Worm (Caenorhabditis elegans) whole organism, L4 larva: ENCODE results near the gene F09C6.13.

Experiments
- F10B5.3 ChIP-seq: sonication (generic microtip); optimal IDR thresholded peaks from 2 replicates; lab custom pipeline; 2016; ENCODE audit warnings: mild to moderate bottlenecking, missing genetic modification characterization, missing compliant biosample characterization
- F26F4.8 ChIP-seq: fragments of 200-800 bp; sonication (Bioruptor generic); conservative IDR thresholded peaks from 2 replicates; pipeline ENCODE4 v1.3.6; 2022; ENCODE audit warnings: missing genetic modification characterization, missing compliant biosample characterization
- F37D6.2 ChIP-seq: sonication (generic microtip); optimal IDR thresholded peaks from 2 replicates; lab custom pipeline; 2016; ENCODE audit warnings: mild to moderate bottlenecking, missing genetic modification characterization, missing compliant biosample characterization
- F49E8.2 ChIP-seq: sonication (generic microtip); optimal IDR thresholded peaks from 2 replicates; lab custom pipeline; 2016; ENCODE audit warnings: missing compliant biosample characterization, mild to moderate bottlenecking, missing genetic modification characterization, borderline replicate concordance
- T20F7.1 ChIP-seq: fragments of 200-800 bp; sonication (Bioruptor generic); optimal IDR thresholded peaks from 2 replicates; lab custom pipeline; 2018; ENCODE audit warnings: mild to moderate bottlenecking, missing genetic modification characterization, missing compliant biosample characterization
- Y5F2A.4 ChIP-seq: fragments of 200-800 bp; sonication (Bioruptor generic); optimal IDR thresholded peaks from 2 replicates; lab custom pipeline; 2018; ENCODE audit warnings: mild to moderate bottlenecking, missing genetic modification characterization, missing compliant biosample characterization
- ZK337.2 ChIP-seq: fragments of 200-800 bp; sonication (Bioruptor generic); IDR thresholded peaks from 2 replicates; pipeline ENCODE4 v1.3.6; 2022; ENCODE audit warnings: missing genetic modification reagents, missing genetic modification characterization, missing compliant biosample characterization
- ZK546.5 ChIP-seq, 2 experiments: sonication (generic microtip); optimal IDR thresholded peaks; 2 replicates each; lab custom pipeline; 2017; ENCODE audit warnings: missing biosample characterization in 2 of 2, missing genetic modification characterization in 2 of 2
- aha-1 ChIP-seq: fragments of 150-350 bp; peaks from one replicate; lab custom pipeline; 2014; ENCODE audit warnings: missing biosample characterization, missing genetic modification characterization
- aly-2 ChIP-seq: sonication (generic microtip); optimal IDR thresholded peaks from 2 replicates; lab custom pipeline; 2018; ENCODE audit warnings: missing biosample characterization, missing genetic modification characterization
- arid-1 ChIP-seq: fragments of 200-800 bp; sonication (Bioruptor generic); conservative IDR thresholded peaks from 2 replicates; pipeline ENCODE4 v1.3.6; 2022; ENCODE audit warnings: missing genetic modification reagents, missing genetic modification characterization, missing compliant biosample characterization
- attf-4 ChIP-seq: sonication (generic microtip); optimal IDR thresholded peaks from 3 replicates; lab custom pipeline; 2017; ENCODE audit warnings: missing biosample characterization, missing genetic modification characterization
- ceh-20 ChIP-seq: fragments of 200-800 bp; sonication (Bioruptor generic); IDR thresholded peaks from 2 replicates; pipeline ENCODE4 v1.3.6; 2022; ENCODE audit warnings: missing genetic modification reagents, missing genetic modification characterization, missing compliant biosample characterization
- daf-19 ChIP-seq: fragments of 200-800 bp; sonication (Bioruptor generic); conservative IDR thresholded peaks from 2 replicates; pipeline ENCODE4 v1.3.6; 2022; ENCODE audit warnings: missing genetic modification characterization, missing compliant biosample characterization
- dmd-6 ChIP-seq: fragments of 200-800 bp; sonication (Bioruptor generic); IDR thresholded peaks from 2 replicates; pipeline ENCODE4 v1.3.6; 2022; ENCODE audit warnings: missing genetic modification reagents, missing genetic modification characterization, missing compliant biosample characterization
- dpl-1 ChIP-seq: fragments of 150-350 bp; optimal IDR thresholded peaks from 2 replicates; lab custom pipeline; 2014; ENCODE audit warnings: missing biosample characterization, missing genetic modification reagents, missing genetic modification characterization
- egl-27 ChIP-seq: sonication (generic microtip); optimal IDR thresholded peaks from 3 replicates; lab custom pipeline; 2017; ENCODE audit warnings: missing biosample characterization, missing genetic modification reagents, missing genetic modification characterization
- egl-43 ChIP-seq: fragments of 200-800 bp; sonication (Bioruptor generic); IDR thresholded peaks from 2 replicates; pipeline ENCODE4 v1.3.6; 2022; ENCODE audit warnings: missing genetic modification reagents, missing genetic modification characterization, missing compliant biosample characterization
- hlh-11 ChIP-seq: fragments of 200-800 bp; sonication (Bioruptor generic); optimal IDR thresholded peaks from 2 replicates; lab custom pipeline; 2018; ENCODE audit warnings: mild to moderate bottlenecking, missing genetic modification characterization, missing compliant biosample characterization
- hlh-30 ChIP-seq: sonication (generic microtip); optimal IDR thresholded peaks from 2 replicates; lab custom pipeline; 2017; ENCODE audit warnings: antibody characterized with exemption, mild to moderate bottlenecking, missing genetic modification characterization, missing compliant biosample characterization; ENCODE audit not compliant: insufficient read depth
- lin-29 ChIP-seq: fragments of 200-800 bp; sonication (Bioruptor generic); IDR thresholded peaks from 2 replicates; pipeline ENCODE4 v1.3.6; 2022; ENCODE audit warnings: missing genetic modification reagents, missing genetic modification characterization, missing compliant biosample characterization
- lin-39 ChIP-seq: fragments of 150-350 bp; optimal IDR thresholded peaks from 2 replicates; lab custom pipeline; 2014; ENCODE audit warnings: missing biosample characterization, missing genetic modification reagents, missing genetic modification characterization
- lir-3 ChIP-seq: sonication (generic microtip); optimal IDR thresholded peaks from 2 replicates; lab custom pipeline; 2016; ENCODE audit warnings: mild to moderate bottlenecking, missing genetic modification characterization, missing compliant biosample characterization
- mes-2 ChIP-seq: sonication (generic microtip); optimal IDR thresholded peaks from 2 replicates; lab custom pipeline; 2016; ENCODE audit warnings: missing genotype, mild to moderate bottlenecking, missing genetic modification characterization, missing compliant biosample characterization; ENCODE audit not compliant: poor library complexity, severe bottlenecking
- nhr-102 ChIP-seq: sonication (generic microtip); optimal IDR thresholded peaks from 2 replicates; lab custom pipeline; 2016; ENCODE audit warnings: mild to moderate bottlenecking, missing genetic modification characterization, moderate library complexity, missing compliant biosample characterization
- nhr-28 ChIP-seq: fragments of 150-350 bp; optimal IDR thresholded peaks from 2 replicates; lab custom pipeline; 2014; ENCODE audit warnings: missing biosample characterization, missing genetic modification characterization
- nhr-42 ChIP-seq: fragments of 200-800 bp; sonication (Bioruptor generic); IDR thresholded peaks from 2 replicates; pipeline ENCODE4 v1.3.6; 2022; ENCODE audit warnings: missing genetic modification characterization, missing compliant biosample characterization
- nhr-77 ChIP-seq: fragments of 150-350 bp; optimal IDR thresholded peaks from 2 replicates; lab custom pipeline; 2014; ENCODE audit warnings: missing biosample characterization, missing genetic modification characterization
- pha-4 ChIP-seq, 2 experiments: fragments of 150-350 bp in 1 of 2; fragments of 200-800 bp in 1 of 2; sonication (Bioruptor generic) in 1 of 2; IDR thresholded peaks in 1 of 2; optimal IDR thresholded peaks in 1 of 2; 2 replicates each; pipeline versions ENCODE4 v1.3.6 to Lab custom; 2014 to 2022; ENCODE audit warnings: missing genetic modification characterization in 2 of 2, missing genetic modification reagents in 2 of 2, missing biosample characterization in 1 of 2, missing compliant biosample characterization in 1 of 2
- pqm-1 ChIP-seq: sonication (generic microtip); optimal IDR thresholded peaks from 2 replicates; lab custom pipeline; 2017; ENCODE audit warnings: missing biosample characterization, missing genetic modification characterization
- rbr-2 ChIP-seq: sonication (generic microtip); optimal IDR thresholded peaks from 2 replicates; lab custom pipeline; 2016; ENCODE audit warnings: missing genotype, missing genetic modification characterization, missing compliant biosample characterization
- set-16 ChIP-seq: fragments of 200-800 bp; sonication (Bioruptor generic); IDR thresholded peaks from 2 replicates; pipeline ENCODE4 v1.3.6; 2022; ENCODE audit warnings: missing genetic modification reagents, missing genetic modification characterization, missing compliant biosample characterization
- skn-1 ChIP-seq: fragments of 150-350 bp; optimal IDR thresholded peaks from 2 replicates; lab custom pipeline; 2014; ENCODE audit warnings: missing biosample characterization, missing genetic modification characterization
- spr-3 ChIP-seq: fragments of 200-800 bp; sonication (Bioruptor generic); optimal IDR thresholded peaks from 2 replicates; lab custom pipeline; 2018; ENCODE audit warnings: mild to moderate bottlenecking, missing genetic modification characterization, missing compliant biosample characterization
- tra-1 ChIP-seq: fragments of 200-800 bp; sonication (Bioruptor generic); IDR thresholded peaks from 2 replicates; pipeline ENCODE4 v1.3.6; 2022; ENCODE audit warnings: missing genetic modification reagents, missing genetic modification characterization, missing compliant biosample characterization
- unc-130 ChIP-seq: sonication (generic microtip); optimal IDR thresholded peaks from 2 replicates; lab custom pipeline; 2016; ENCODE audit warnings: missing genetic modification reagents, missing genetic modification characterization, missing compliant biosample characterization
- unc-62 ChIP-seq, 3 experiments: fragments of 150-350 bp in 1 of 3; sonication (generic microtip); optimal IDR thresholded peaks in 2 of 3; peaks in 1 of 3; 1 replicate in 1 of 3; 2 replicates in 2 of 3; lab custom pipeline; 2014 to 2017; ENCODE audit warnings: missing biosample characterization in 3 of 3, missing genetic modification characterization in 3 of 3, missing genetic modification reagents in 3 of 3, missing genotype in 1 of 3
- vab-7 ChIP-seq: fragments of 200-800 bp; sonication (Bioruptor generic); IDR thresholded peaks from 2 replicates; pipeline ENCODE4 v1.3.6; 2022; ENCODE audit warnings: missing genetic modification reagents, missing genetic modification characterization, missing compliant biosample characterization
- ztf-11 ChIP-seq: fragments of 150-350 bp; optimal IDR thresholded peaks from 2 replicates; lab custom pipeline; 2014; ENCODE audit warnings: missing biosample characterization, missing genetic modification characterization
- ztf-7 ChIP-seq: fragments of 150-350 bp; optimal IDR thresholded peaks from 2 replicates; lab custom pipeline; 2014; ENCODE audit warnings: missing biosample characterization, missing genetic modification characterization

Gene F09C6.13

DNA sequence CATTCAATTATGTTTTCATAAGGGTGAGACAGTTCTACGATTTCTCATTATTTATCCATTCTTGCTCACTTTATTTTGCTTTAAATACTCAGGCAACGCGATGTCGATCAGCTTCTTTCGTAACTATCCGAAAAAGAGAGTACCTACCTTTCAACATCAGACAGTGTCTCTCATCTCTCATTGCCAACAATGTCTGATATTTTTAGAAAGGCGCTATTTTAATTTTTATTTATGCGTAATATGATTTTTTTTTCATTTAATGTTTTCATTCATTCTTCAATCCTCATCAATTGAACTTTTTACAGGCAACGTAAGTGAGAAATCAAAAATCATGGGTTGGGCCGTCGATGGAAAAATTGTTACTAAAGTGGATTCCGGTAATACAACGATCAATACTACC lies at the start of gene F09C6.13:
F09C6.13 (plus strand) TSS at position 301 of the 400 bp plus-strand sequence.
- TF ChIP-seq unc-62 (GFP tag; optimal IDR thresholded peaks at IDR 0.05 in 1 of 2; lab: Kevin White, UChicago): peak in 1 of 2 experiments; percentile 6
- TF ChIP-seq unc-62 (tag; optimal IDR thresholded peaks at IDR 0.05; lab: Kevin White, UChicago): no peak
- TF ChIP-seq ztf-7 (tag; lab: Kevin White, UChicago): no peak

- TF ChIP-seq skn-1 (tag; lab: Kevin White, UChicago) (no peak), F37D6.2 (tag; lab: Kevin White, UChicago) (no peak), aha-1 (tag; lab: Kevin White, UChicago) (no peak), ZK546.5 (tag; optimal IDR thresholded peaks at IDR 0.05; lab: Kevin White, UChicago) (no peak), unc-62 (GFP tag; optimal IDR thresholded peaks at IDR 0.05 in 1 of 2; lab: Kevin White, UChicago) (peak in 1 of 2 experiments; percentile 91), unc-62 (tag; optimal IDR thresholded peaks at IDR 0.05; lab: Kevin White, UChicago) (no peak), hlh-11 (tag; lab: Kevin White, UChicago) (peak; percentile 13), lin-29 (GFP tag; lab: Robert Waterston, UW) (no peak), T20F7.1 (no peak), mes-2 (tag; lab: Kevin White, UChicago) (no peak), pha-4 (GFP tag; IDR thresholded peaks at IDR 0.05; lab: Robert Waterston, UW) (no peak), pha-4 (tag; optimal IDR thresholded peaks at IDR 0.05; lab: Kevin White, UChicago) (no peak), spr-3 (GFP tag; lab: Kevin White, UChicago) (no peak), daf-19 (GFP tag; lab: Robert Waterston, UW) (no peak), egl-27 (tag; lab: Kevin White, UChicago) (no peak), ZK337.2 (no peak), rbr-2 (tag; lab: Kevin White, UChicago) (no peak)
Measured at ce11 chrV:16836100-16836499, 48.7 kb upstream of the F09C6.13 start.

DNA sequence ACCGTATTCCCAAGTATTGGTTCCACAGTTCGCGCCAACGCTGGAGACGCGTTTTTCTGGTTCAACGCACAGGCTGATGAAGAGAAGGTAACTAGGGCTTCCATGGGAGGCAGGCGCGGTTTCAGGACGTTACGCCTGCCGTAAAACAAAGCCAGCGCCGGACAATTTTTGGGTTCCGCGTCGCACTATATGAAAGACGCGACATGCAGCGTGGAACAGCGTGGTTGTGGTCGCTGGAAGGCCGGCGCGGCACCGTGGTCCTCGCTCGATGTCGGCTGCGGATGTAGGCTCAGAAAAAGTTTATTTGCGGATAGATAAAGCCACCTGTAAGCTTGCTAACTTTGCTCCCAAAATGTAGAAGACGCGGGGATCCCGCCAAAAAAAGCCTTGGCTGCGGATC lies 46.4 kb upstream of the F09C6.13 start:
- peak; percentile 59 for TF ChIP-seq set-16 (GFP tag; lab: Robert Waterston, UW)
- TF ChIP-seq ceh-20 (GFP tag; lab: Robert Waterston, UW): no peak

- TF ChIP-seq F49E8.2 (tag; lab: Kevin White, UChicago): no peak
- TF ChIP-seq nhr-102: no peak
- TF ChIP-seq F10B5.3: no peak
- no peak for TF ChIP-seq lir-3
- peak; percentile 45 for TF ChIP-seq nhr-28 (tag; lab: Kevin White, UChicago)
- peak; percentile 74 for TF ChIP-seq dmd-6 (GFP tag; lab: Robert Waterston, UW)
- no peak for TF ChIP-seq Y5F2A.4 (GFP tag; lab: Kevin White, UChicago)
- TF ChIP-seq hlh-11 (tag; lab: Kevin White, UChicago): peak; percentile 60
- no peak for TF ChIP-seq nhr-77 (tag; lab: Kevin White, UChicago)
- TF ChIP-seq hlh-30 (tag; lab: Kevin White, UChicago): no peak
- TF ChIP-seq pqm-1 (tag; lab: Kevin White, UChicago): peak; percentile 88
- TF ChIP-seq vab-7: no peak
Measured at ce11 chrV:16840283-16840682, 44.6 kb upstream of the F09C6.13 start.

ce11 chrV:16840961-16841360 lies 43.9 kb upstream of the F09C6.13 start, which contains the start of gene clec-40:
clec-40 (minus strand) TSS chrV:16841061.
- TF ChIP-seq tra-1 (GFP tag; lab: Robert Waterston, UW) (no peak), attf-4 (tag; lab: Kevin White, UChicago) (no peak), aly-2 (tag; lab: Kevin White, UChicago) (no peak), ztf-11 (tag; lab: Kevin White, UChicago) (no peak), nhr-42 (no peak), F26F4.8 (GFP tag; lab: Robert Waterston, UW) (no peak), arid-1 (GFP tag; lab: Robert Waterston, UW) (no peak), egl-43 (no peak), unc-130 (GFP tag; lab: Kevin White, UChicago) (no peak), dpl-1 (GFP tag; lab: Kevin White, UChicago) (no peak), lin-29 (GFP tag; lab: Robert Waterston, UW) (no peak), lin-39 (tag; lab: Kevin White, UChicago) (no peak), pha-4 (GFP tag; IDR thresholded peaks at IDR 0.05; lab: Robert Waterston, UW) (no peak), pha-4 (tag; optimal IDR thresholded peaks at IDR 0.05; lab: Kevin White, UChicago) (no peak)
